Fruit fly (Drosophila melanogaster) whole organism, prepupa: ENCODE data around the gene Spase25.
A peak's percentile ranks its signal among the peaks of the same experiment; 100 is the strongest.

Source experiments
- Blimp-1 ChIP-seq: fragments of 200-800 bp; sonication (Bioruptor generic); optimal IDR thresholded peaks from 3 replicates; lab custom pipeline; 2017; ENCODE audit warnings: missing biosample characterization, missing genetic modification characterization, mild to moderate bottlenecking, moderate library complexity, missing genetic modification reagents
- CG11294 ChIP-seq: fragments of 200-800 bp; sonication (Bioruptor generic); IDR thresholded peaks from 2 replicates; pipeline ENCODE4 v1.3.6; 2022; ENCODE audit warnings: missing biosample characterization, missing genetic modification characterization
- CG15336 ChIP-seq: fragments of 200-800 bp; sonication (Bioruptor generic); IDR thresholded peaks from 2 replicates; pipeline ENCODE4 v1.3.6; 2022; ENCODE audit warnings: missing biosample characterization, missing genetic modification characterization
- CG16779 ChIP-seq: fragments of 200-800 bp; sonication (Bioruptor generic); optimal IDR thresholded peaks from 3 replicates; lab custom pipeline; 2017; ENCODE audit warnings: missing biosample characterization, mild to moderate bottlenecking, missing genetic modification characterization
- CG31627 ChIP-seq: fragments of 200-800 bp; sonication (Bioruptor generic); optimal IDR thresholded peaks from 3 replicates; lab custom pipeline; 2016; ENCODE audit warnings: missing biosample characterization, missing genetic modification characterization
- CG32006 ChIP-seq: fragments of 200-800 bp; sonication (Bioruptor generic); optimal IDR thresholded peaks from 3 replicates; lab custom pipeline; 2017; ENCODE audit warnings: missing biosample characterization, mild to moderate bottlenecking, missing genetic modification characterization
- CG34406 ChIP-seq: fragments of 200-800 bp; sonication (Bioruptor generic); optimal IDR thresholded peaks from 3 replicates; lab custom pipeline; 2016; ENCODE audit warnings: missing biosample characterization, missing genetic modification characterization
- CG3919 ChIP-seq: fragments of 200-800 bp; sonication (Bioruptor generic); optimal IDR thresholded peaks from 3 replicates; lab custom pipeline; 2016; ENCODE audit warnings: missing biosample characterization, missing genetic modification characterization
- CG4318 ChIP-seq: fragments of 200-800 bp; sonication (Bioruptor generic); optimal IDR thresholded peaks from 3 replicates; lab custom pipeline; 2017; ENCODE audit warnings: missing biosample characterization, mild to moderate bottlenecking, missing genetic modification characterization
- CG6163 ChIP-seq: fragments of 200-800 bp; sonication (Bioruptor generic); IDR thresholded peaks from 3 replicates; pipeline ENCODE4 v1.3.6; 2022; ENCODE audit warnings: missing biosample characterization, missing genetic modification characterization
- CG6276 ChIP-seq: fragments of 200-800 bp; sonication (Bioruptor generic); optimal IDR thresholded peaks from 2 replicates; lab custom pipeline; 2017; ENCODE audit warnings: missing biosample characterization, mild to moderate bottlenecking, missing genetic modification characterization
- CG6792 ChIP-seq: fragments of 200-800 bp; sonication (Bioruptor generic); optimal IDR thresholded peaks from 3 replicates; lab custom pipeline; 2016; ENCODE audit warnings: missing biosample characterization, missing genetic modification characterization
- CG6854 ChIP-seq: fragments of 200-800 bp; sonication (Bioruptor generic); optimal IDR thresholded peaks from 2 replicates; lab custom pipeline; 2017; ENCODE audit warnings: missing biosample characterization, mild to moderate bottlenecking, missing genetic modification characterization
- CG7368 ChIP-seq: fragments of 200-800 bp; sonication (Bioruptor generic); optimal IDR thresholded peaks from 3 replicates; lab custom pipeline; 2016; ENCODE audit warnings: missing biosample characterization, missing genetic modification characterization
- CG8119 ChIP-seq: fragments of 200-800 bp; sonication (Bioruptor generic); IDR thresholded peaks from 3 replicates; pipeline ENCODE4 v1.3.6; 2022; ENCODE audit warnings: missing biosample characterization, missing genetic modification characterization
- CG8319 ChIP-seq: fragments of 200-800 bp; sonication (Bioruptor generic); optimal IDR thresholded peaks from 3 replicates; lab custom pipeline; 2016; ENCODE audit warnings: missing biosample characterization, missing genetic modification characterization
- CG8632 ChIP-seq: fragments of 200-800 bp; sonication (Bioruptor generic); optimal IDR thresholded peaks from 3 replicates; lab custom pipeline; 2016; ENCODE audit warnings: missing biosample characterization, missing genetic modification characterization
- Eip75B ChIP-seq: fragments of 200-800 bp; sonication (Bioruptor generic); optimal IDR thresholded peaks from 3 replicates; lab custom pipeline; 2016; ENCODE audit warnings: missing biosample characterization, missing genetic modification characterization
- Eip78C ChIP-seq: fragments of 200-800 bp; sonication (Bioruptor generic); peaks from one replicate; lab custom pipeline; 2016; ENCODE audit warnings: missing biosample characterization, missing genetic modification characterization
- Eip93F ChIP-seq: fragments of 200-800 bp; sonication (Bioruptor generic); optimal IDR thresholded peaks from 2 replicates; lab custom pipeline; 2016; ENCODE audit warnings: missing biosample characterization, mild to moderate bottlenecking, missing genetic modification characterization
- Ets96B ChIP-seq: fragments of 200-800 bp; optimal IDR thresholded peaks from 2 replicates; lab custom pipeline; 2019; ENCODE audit warnings: missing biosample characterization, mild to moderate bottlenecking, missing genetic modification characterization, moderate library complexity
- Gug ChIP-seq: fragments of 200-800 bp; sonication (Bioruptor generic); IDR thresholded peaks from 2 replicates; pipeline ENCODE4 v1.3.6; 2022; ENCODE audit warnings: missing biosample characterization, missing genetic modification characterization
- Hr38 ChIP-seq: sonication (Bioruptor generic); optimal IDR thresholded peaks from 2 replicates; lab custom pipeline; 2016; ENCODE audit warnings: missing biosample characterization, missing genetic modification characterization
- Hr39 ChIP-seq: fragments of 200-800 bp; sonication (Bioruptor generic); optimal IDR thresholded peaks from 2 replicates; lab custom pipeline; 2016; ENCODE audit warnings: missing biosample characterization, missing genetic modification characterization
- Hr4 ChIP-seq: fragments of 200-800 bp; sonication (Bioruptor generic); optimal IDR thresholded peaks from 3 replicates; lab custom pipeline; 2016; ENCODE audit warnings: missing biosample characterization, missing genetic modification characterization
- Met ChIP-seq: fragments of 200-800 bp; sonication (Bioruptor generic); optimal IDR thresholded peaks from 3 replicates; lab custom pipeline; 2016; ENCODE audit warnings: missing biosample characterization, missing genetic modification characterization
- OdsH ChIP-seq: fragments of 200-800 bp; sonication (Bioruptor generic); optimal IDR thresholded peaks from 3 replicates; lab custom pipeline; 2016; ENCODE audit warnings: missing biosample characterization, missing genetic modification characterization
- Smox ChIP-seq: fragments of 200-800 bp; sonication (Bioruptor generic); optimal IDR thresholded peaks from 3 replicates; lab custom pipeline; 2016; ENCODE audit warnings: missing biosample characterization, missing genetic modification characterization
- Sox15 ChIP-seq: fragments of 200-800 bp; sonication (Bioruptor generic); optimal IDR thresholded peaks from 3 replicates; lab custom pipeline; 2016; ENCODE audit warnings: missing biosample characterization, missing genetic modification characterization
- achi ChIP-seq: fragments of 200-800 bp; sonication (Bioruptor generic); optimal IDR thresholded peaks from 3 replicates; lab custom pipeline; 2016; ENCODE audit warnings: missing biosample characterization, missing genetic modification characterization
- acj6 ChIP-seq: fragments of 200-800 bp; sonication (Bioruptor generic); optimal IDR thresholded peaks from 3 replicates; lab custom pipeline; 2016; ENCODE audit warnings: missing biosample characterization, missing genetic modification characterization
- cyc ChIP-seq: fragments of 200-800 bp; sonication (Bioruptor generic); optimal IDR thresholded peaks from 3 replicates; lab custom pipeline; 2016; ENCODE audit warnings: missing biosample characterization, missing genetic modification characterization
- dac ChIP-seq: fragments of 200-800 bp; sonication (Bioruptor generic); optimal IDR thresholded peaks from 2 replicates; lab custom pipeline; 2017; ENCODE audit warnings: missing biosample characterization, mild to moderate bottlenecking, missing genetic modification characterization
- dsx ChIP-seq: fragments of 200-800 bp; optimal IDR thresholded peaks from 3 replicates; lab custom pipeline; 2019; ENCODE audit warnings: missing biosample characterization, mild to moderate bottlenecking, missing genetic modification characterization, moderate library complexity; ENCODE audit not compliant: poor library complexity, severe bottlenecking
- eg ChIP-seq: fragments of 200-800 bp; sonication (Bioruptor generic); IDR thresholded peaks from 3 replicates; pipeline ENCODE4 v1.3.6; 2022; ENCODE audit warnings: missing biosample characterization, missing genetic modification characterization
- esn ChIP-seq: fragments of 200-800 bp; sonication (Bioruptor generic); optimal IDR thresholded peaks from 2 replicates; lab custom pipeline; 2016; ENCODE audit warnings: missing biosample characterization, mild to moderate bottlenecking, missing genetic modification characterization, moderate library complexity
- fd85E ChIP-seq: fragments of 200-800 bp; sonication (Bioruptor generic); optimal IDR thresholded peaks from 3 replicates; lab custom pipeline; 2016; ENCODE audit warnings: missing biosample characterization, missing genetic modification characterization
- fkh ChIP-seq: fragments of 200-800 bp; sonication (Bioruptor generic); optimal IDR thresholded peaks from 3 replicates; lab custom pipeline; 2017; ENCODE audit warnings: missing biosample characterization, mild to moderate bottlenecking, missing genetic modification characterization, moderate library complexity
- lz ChIP-seq: fragments of 200-800 bp; sonication (Bioruptor generic); optimal IDR thresholded peaks from 3 replicates; lab custom pipeline; 2016; ENCODE audit warnings: missing biosample characterization, missing genetic modification characterization
- net ChIP-seq: fragments of 200-800 bp; sonication (Bioruptor generic); optimal IDR thresholded peaks from 3 replicates; lab custom pipeline; 2016; ENCODE audit warnings: missing biosample characterization, missing genetic modification characterization
- pdm3 ChIP-seq: fragments of 200-800 bp; sonication (Bioruptor generic); optimal IDR thresholded peaks from 3 replicates; lab custom pipeline; 2016; ENCODE audit warnings: missing biosample characterization, missing genetic modification characterization
- spab ChIP-seq: fragments of 200-800 bp; sonication (Bioruptor generic); optimal IDR thresholded peaks from 2 replicates; lab custom pipeline; 2017; ENCODE audit warnings: missing biosample characterization, mild to moderate bottlenecking, missing genetic modification characterization, missing genetic modification reagents
- ss ChIP-seq, 2 experiments: fragments of 200-800 bp; sonication (Bioruptor generic); optimal IDR thresholded peaks; 2 replicates in 1 of 2; 3 replicates in 1 of 2; lab custom pipeline; 2017 to 2018; ENCODE audit warnings: mild to moderate bottlenecking in 2 of 2, missing biosample characterization in 2 of 2, missing genetic modification characterization in 2 of 2, moderate library complexity in 1 of 2
- svp ChIP-seq: fragments of 200-800 bp; sonication (Bioruptor generic); peaks from one replicate; lab custom pipeline; 2016; ENCODE audit warnings: missing biosample characterization, missing genetic modification characterization
- vri ChIP-seq: fragments of 200-800 bp; sonication (Bioruptor generic); optimal IDR thresholded peaks from 3 replicates; lab custom pipeline; 2016; ENCODE audit warnings: missing biosample characterization, mild to moderate bottlenecking, missing genetic modification characterization

The Spase25 gene

dm6 chrX:11439270-11439669 lies 45.8 kb upstream of the Spase25 start:
- no peak for TF ChIP-seq dac (GFP tag; lab: Kevin White, UChicago)
- TF ChIP-seq fkh (GFP tag; lab: Kevin White, UChicago): peak; percentile 85
- TF ChIP-seq svp (GFP tag; lab: Kevin White, UChicago): no peak
- TF ChIP-seq CG16779: no peak
- TF ChIP-seq CG31627 (GFP tag; lab: Kevin White, UChicago): no peak
- TF ChIP-seq, all 60 proteins: peak for 1

DNA sequence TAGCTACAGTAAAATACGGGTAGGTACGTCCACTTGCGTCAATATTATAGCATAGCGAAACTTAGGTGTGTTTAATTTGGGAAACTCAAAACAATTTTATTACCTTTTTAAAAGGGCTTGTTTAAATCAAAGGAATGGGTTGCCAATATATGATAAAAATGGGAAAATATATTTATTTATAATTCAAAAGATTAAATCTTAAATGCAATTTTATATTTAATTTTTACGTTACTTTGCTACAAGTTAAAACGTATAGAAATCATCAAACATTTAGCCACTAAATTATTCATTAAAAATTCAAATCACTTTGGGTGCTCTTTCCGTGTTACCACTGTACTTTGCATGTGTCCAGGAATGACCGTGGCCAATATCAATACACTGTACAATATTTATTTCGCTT lies 44.1 kb upstream of the Spase25 start:
- TF ChIP-seq Eip93F (GFP tag; lab: Kevin White, UChicago) (no peak), dsx (GFP tag; lab: Kevin White, UChicago) (no peak), CG6854 (GFP tag; lab: Kevin White, UChicago) (no peak), Smox (GFP tag; lab: Kevin White, UChicago) (peak; percentile 9), dac (GFP tag; lab: Kevin White, UChicago) (no peak), Hr38 (GFP tag; lab: Kevin White, UChicago) (no peak), esn (GFP tag; lab: Kevin White, UChicago) (peak; percentile 29), Hr4 (GFP tag; lab: Kevin White, UChicago) (no peak), Sox15 (no peak), CG7368 (no peak), Gug (GFP tag; lab: Robert Waterston, UW) (no peak), spab (no peak), Met (GFP tag; lab: Kevin White, UChicago) (peak; percentile 33), pdm3 (GFP tag; lab: Kevin White, UChicago) (no peak), fd85E (no peak), CG16779 (no peak), CG4318 (no peak), CG8119 (no peak), cyc (GFP tag; lab: Kevin White, UChicago) (no peak), eg (GFP tag; lab: Robert Waterston, UW) (no peak), Eip78C (peak; percentile 71), Eip75B (GFP tag; lab: Kevin White, UChicago) (no peak), svp (GFP tag; lab: Kevin White, UChicago) (peak; percentile 50), CG8319 (GFP tag; lab: Kevin White, UChicago) (no peak), CG15336 (GFP tag; lab: Robert Waterston, UW) (0 out of 2 replicates have a peak, but pooled peaks have one; percentile 15), CG6792 (GFP tag; lab: Kevin White, UChicago) (no peak), CG8632 (GFP tag; lab: Kevin White, UChicago) (peak; percentile 44), CG6276 (GFP tag; lab: Kevin White, UChicago) (no peak), Ets96B (tag; lab: Kevin White, UChicago) (no peak), CG6163 (GFP tag; lab: Robert Waterston, UW) (no peak), acj6 (peak; percentile 5)

dm6 chrX:11441829-11442634 lies 43.0 kb upstream of the Spase25 start, which contains the start of gene Sk1:
Gene Sk1 (plus strand): TSS chrX:11442539.
- TF ChIP-seq CG11294: 0 out of 2 replicates have a peak, but pooled peaks have one; percentile 21
- TF ChIP-seq CG3919: peak; percentile 19
- TF ChIP-seq fkh (GFP tag; lab: Kevin White, UChicago): no peak
- TF ChIP-seq CG8319 (GFP tag; lab: Kevin White, UChicago): no peak
- peak; percentile 28 for TF ChIP-seq Hr39 (GFP tag; lab: Kevin White, UChicago)
- peak; percentile 9 for TF ChIP-seq CG8632 (GFP tag; lab: Kevin White, UChicago)
- TF ChIP-seq CG8119: 0 out of 3 replicates have a peak, but pooled peaks have one; percentile 27
- TF ChIP-seq lz: peak; percentile 40
- TF ChIP-seq cyc (GFP tag; lab: Kevin White, UChicago): peak; percentile 44
- peak; percentile 74 for TF ChIP-seq svp (GFP tag; lab: Kevin White, UChicago)
- TF ChIP-seq OdsH (GFP tag; lab: Kevin White, UChicago): peak; percentile 14
- TF ChIP-seq pdm3 (GFP tag; lab: Kevin White, UChicago): peak; percentile 12
- TF ChIP-seq Blimp-1 (GFP tag; lab: Kevin White, UChicago): peak; percentile 5
- peak; percentile 27 for TF ChIP-seq Hr4 (GFP tag; lab: Kevin White, UChicago)
- no peak for TF ChIP-seq Eip75B (GFP tag; lab: Kevin White, UChicago)
- TF ChIP-seq CG32006: peak; percentile 27
- peak; percentile 7 for TF ChIP-seq acj6
- peak; percentile 26 for TF ChIP-seq Smox (GFP tag; lab: Kevin White, UChicago)
- no peak for TF ChIP-seq fd85E
- TF ChIP-seq CG31627 (GFP tag; lab: Kevin White, UChicago): peak; percentile 19
- TF ChIP-seq Hr38 (GFP tag; lab: Kevin White, UChicago): no peak
- no peak for TF ChIP-seq achi (GFP tag; lab: Kevin White, UChicago)
- no peak for TF ChIP-seq ss (GFP tag; optimal IDR thresholded peaks at IDR 0.05; lab: Kevin White, UChicago)
- TF ChIP-seq CG6163 (GFP tag; lab: Robert Waterston, UW): peak; percentile 55; the same call in 1 of the 3 replicates
- peak; percentile 35 for TF ChIP-seq net
- TF ChIP-seq Eip78C: peak; percentile 46
- TF ChIP-seq CG34406: peak; percentile 37
- peak; percentile 74 for TF ChIP-seq vri
